Worm (Caenorhabditis elegans) whole organism, midembryonic: ENCODE data around the gene cpr-4.
A peak's percentile ranks its signal among the peaks of the same experiment; 100 is the strongest.

Experiments used
- T22C8.4 ChIP-seq: fragments of 200-800 bp; sonication (Bioruptor generic); IDR thresholded peaks from 2 replicates; pipeline ENCODE4 v1.3.6; 2022; ENCODE audit warnings: missing genetic modification characterization, missing compliant biosample characterization
- cog-1 ChIP-seq: sonication (generic microtip); optimal IDR thresholded peaks from 2 replicates; lab custom pipeline; 2016; ENCODE audit warnings: missing genetic modification characterization, missing compliant biosample characterization
- flt-1 ChIP-seq: fragments of 200-800 bp; sonication (Bioruptor generic); IDR thresholded peaks from 2 replicates; pipeline ENCODE4 v1.3.6; 2022; ENCODE audit warnings: missing genetic modification characterization, missing compliant biosample characterization
- klf-2 ChIP-seq: fragments of 200-800 bp; sonication (Bioruptor generic); conservative IDR thresholded peaks from 2 replicates; pipeline ENCODE4 v1.3.6; 2022; ENCODE audit warnings: missing genetic modification reagents, missing genetic modification characterization, missing compliant biosample characterization
- med-1 ChIP-seq: sonication (generic microtip); optimal IDR thresholded peaks from 2 replicates; lab custom pipeline; 2017; ENCODE audit warnings: missing genetic modification characterization, mild to moderate bottlenecking, missing compliant biosample characterization, antibody characterized with exemption, missing genetic modification reagents; ENCODE audit not compliant: insufficient read depth
- ref-1 ChIP-seq: fragments of 200-800 bp; sonication (Bioruptor generic); conservative IDR thresholded peaks from 2 replicates; pipeline ENCODE4 v1.3.6; 2022; ENCODE audit warnings: missing genetic modification reagents, missing genetic modification characterization, missing compliant biosample characterization
- tab-1 ChIP-seq: fragments of 200-800 bp; sonication (Bioruptor generic); IDR thresholded peaks from 2 replicates; pipeline ENCODE4 v1.3.6; 2022; ENCODE audit warnings: missing genetic modification characterization, missing compliant biosample characterization
- ztf-23 ChIP-seq: fragments of 200-800 bp; sonication (Bioruptor generic); IDR thresholded peaks from 2 replicates; pipeline ENCODE4 v1.3.6; 2022; ENCODE audit warnings: missing genetic modification reagents, missing genetic modification characterization, missing compliant biosample characterization
- ztf-29 ChIP-seq: fragments of 200-800 bp; sonication (Bioruptor generic); IDR thresholded peaks from 2 replicates; pipeline ENCODE4 v1.3.6; 2022; ENCODE audit warnings: missing genetic modification reagents, missing genetic modification characterization, missing compliant biosample characterization

The cpr-4 gene

DNA sequence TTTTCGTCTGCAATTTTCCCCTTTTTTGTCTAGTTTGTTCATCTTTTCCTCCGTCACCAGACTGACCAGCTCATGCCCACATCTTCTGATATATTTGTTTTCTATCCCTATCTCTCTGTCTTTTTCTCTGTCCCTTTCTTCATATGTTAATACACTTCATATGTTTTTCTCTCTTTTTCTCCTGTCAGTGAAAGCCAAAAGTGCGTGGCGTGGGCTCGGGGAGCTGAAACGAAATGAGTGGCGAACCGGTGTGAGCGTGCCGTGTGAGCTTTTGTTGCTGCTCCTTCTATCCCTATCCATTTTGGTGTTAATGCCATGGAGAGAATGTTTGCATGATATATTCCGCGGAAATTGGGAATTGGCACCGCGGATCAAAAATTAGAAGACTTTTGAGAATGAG is 17.4 kb downstream of the cpr-4 start:
- TF ChIP-seq T22C8.4 (GFP tag; lab: Robert Waterston, UW) (no peak), med-1 (GFP tag; lab: Kevin White, UChicago) (no peak), ztf-23 (GFP tag; lab: Robert Waterston, UW) (no peak), ref-1 (GFP tag; lab: Robert Waterston, UW) (no peak), ztf-29 (GFP tag; lab: Robert Waterston, UW) (no peak), cog-1 (tag; lab: Kevin White, UChicago) (no peak), tab-1 (GFP tag; lab: Robert Waterston, UW) (no peak), flt-1 (GFP tag; lab: Robert Waterston, UW) (no peak)

DNA sequence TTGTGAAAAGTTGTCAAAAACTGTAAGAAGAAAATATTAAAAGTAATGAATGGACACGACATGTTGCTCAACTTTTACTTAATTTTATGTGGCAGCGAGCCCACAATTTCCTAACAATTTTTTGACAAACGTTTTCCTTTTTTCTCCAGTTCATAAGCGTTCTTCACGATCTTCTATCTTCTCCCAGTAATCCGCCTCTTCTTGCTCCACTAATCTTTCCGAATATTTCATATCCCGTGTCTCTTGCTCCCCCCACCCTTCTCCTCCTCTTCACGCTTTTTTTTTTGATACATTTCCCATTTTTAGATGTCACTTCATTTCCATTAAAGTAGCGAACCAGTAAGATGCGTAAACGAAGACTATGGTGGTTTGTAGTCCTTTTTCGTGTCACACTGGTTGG is 18.5 kb downstream of the cpr-4 start, which contains the start of gene scd-2:
TSS of gene scd-2 (plus strand) at position 301 of the 400 bp plus-strand sequence.
- TF ChIP-seq cog-1 (tag; lab: Kevin White, UChicago) (no peak), ztf-29 (GFP tag; lab: Robert Waterston, UW) (no peak), flt-1 (GFP tag; lab: Robert Waterston, UW) (no peak), ztf-23 (GFP tag; lab: Robert Waterston, UW) (no peak), T22C8.4 (GFP tag; lab: Robert Waterston, UW) (no peak), tab-1 (GFP tag; lab: Robert Waterston, UW) (no peak), med-1 (GFP tag; lab: Kevin White, UChicago) (no peak), klf-2 (no peak)

ce11 chrV:6645810-6646209 is 31.3 kb downstream of the cpr-4 start:
- no peak for TF ChIP-seq ztf-23 (GFP tag; lab: Robert Waterston, UW)
- TF ChIP-seq med-1 (GFP tag; lab: Kevin White, UChicago): no peak
- TF ChIP-seq T22C8.4 (GFP tag; lab: Robert Waterston, UW): no peak
- no peak for TF ChIP-seq ref-1 (GFP tag; lab: Robert Waterston, UW)
- TF ChIP-seq tab-1 (GFP tag; lab: Robert Waterston, UW): no peak
- TF ChIP-seq ztf-29 (GFP tag; lab: Robert Waterston, UW): no peak
- TF ChIP-seq klf-2: no peak
- TF ChIP-seq flt-1 (GFP tag; lab: Robert Waterston, UW): no peak
- no peak for TF ChIP-seq cog-1 (tag; lab: Kevin White, UChicago)

DNA sequence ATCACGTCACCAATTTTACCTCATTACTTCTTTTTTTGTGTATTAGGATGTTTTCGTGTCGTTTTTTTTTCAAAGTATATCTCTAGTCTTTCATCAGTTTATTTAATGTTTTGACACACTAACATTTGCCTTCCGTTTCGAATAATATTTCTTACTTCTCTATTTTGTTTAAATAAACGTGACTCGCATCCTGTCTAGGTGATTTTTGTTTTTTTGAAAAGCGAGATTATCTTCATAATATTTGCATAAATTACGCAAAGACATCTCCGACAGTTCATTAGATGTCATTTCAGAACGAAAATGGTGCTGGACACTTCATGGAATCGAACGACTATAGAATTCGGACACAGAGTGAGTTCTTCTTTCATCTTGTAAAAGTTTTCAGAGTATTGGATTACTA is 34.8 kb downstream of the cpr-4 start, which contains the start of gene T10H9.1:
TSS of gene T10H9.1 (plus strand) at position 301 of the 400 bp plus-strand sequence.
- no peak for TF ChIP-seq med-1 (GFP tag; lab: Kevin White, UChicago)
- TF ChIP-seq flt-1 (GFP tag; lab: Robert Waterston, UW): no peak
- TF ChIP-seq klf-2: no peak
- TF ChIP-seq ztf-23 (GFP tag; lab: Robert Waterston, UW): no peak
- no peak for TF ChIP-seq tab-1 (GFP tag; lab: Robert Waterston, UW)
- no peak for TF ChIP-seq ref-1 (GFP tag; lab: Robert Waterston, UW)
- no peak for TF ChIP-seq T22C8.4 (GFP tag; lab: Robert Waterston, UW)
- TF ChIP-seq ztf-29 (GFP tag; lab: Robert Waterston, UW): no peak
- no peak for TF ChIP-seq cog-1 (tag; lab: Kevin White, UChicago)

ce11 chrV:6650508-6650907 is 36.0 kb downstream of the cpr-4 start:
- TF ChIP-seq ref-1 (GFP tag; lab: Robert Waterston, UW) (no peak), cog-1 (tag; lab: Kevin White, UChicago) (no peak), T22C8.4 (GFP tag; lab: Robert Waterston, UW) (no peak), ztf-23 (GFP tag; lab: Robert Waterston, UW) (no peak), ztf-29 (GFP tag; lab: Robert Waterston, UW) (no peak), tab-1 (GFP tag; lab: Robert Waterston, UW) (no peak), klf-2 (no peak), med-1 (GFP tag; lab: Kevin White, UChicago) (no peak), flt-1 (GFP tag; lab: Robert Waterston, UW) (no peak)

DNA sequence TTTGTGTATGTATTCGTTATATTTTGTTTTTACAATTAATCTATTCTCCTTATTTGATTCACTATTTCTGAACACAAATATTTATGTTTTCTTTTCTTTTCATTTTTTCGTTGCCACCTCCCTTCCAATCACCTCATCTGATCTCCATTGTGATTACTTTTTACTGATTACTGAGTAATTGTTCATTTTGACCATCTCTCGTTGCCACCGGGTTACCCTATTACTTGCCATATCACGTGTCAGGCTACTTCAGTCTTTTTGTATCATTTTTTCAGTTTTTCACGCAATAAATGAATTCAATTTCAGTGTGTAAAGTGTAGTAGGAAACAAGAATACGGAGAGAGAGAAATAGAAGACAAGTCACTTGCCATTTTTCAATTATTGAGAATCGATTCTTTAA is 37.6 kb downstream of the cpr-4 start, which contains the start of gene T10H9.8:
TSS of gene T10H9.8 (plus strand) at position 301 of the 400 bp plus-strand sequence.
- TF ChIP-seq med-1 (GFP tag; lab: Kevin White, UChicago) (no peak), flt-1 (GFP tag; lab: Robert Waterston, UW) (no peak), cog-1 (tag; lab: Kevin White, UChicago) (no peak), T22C8.4 (GFP tag; lab: Robert Waterston, UW) (no peak), tab-1 (GFP tag; lab: Robert Waterston, UW) (no peak), klf-2 (no peak)

ce11 chrV:6655174-6655573 is 40.7 kb downstream of the cpr-4 start, which contains the start of gene syx-18:
Gene syx-18 (minus strand): TSS chrV:6655449.
- TF ChIP-seq klf-2 (no peak), ztf-29 (GFP tag; lab: Robert Waterston, UW) (no peak), med-1 (GFP tag; lab: Kevin White, UChicago) (no peak), ztf-23 (GFP tag; lab: Robert Waterston, UW) (no peak), flt-1 (GFP tag; lab: Robert Waterston, UW) (no peak), tab-1 (GFP tag; lab: Robert Waterston, UW) (no peak), ref-1 (GFP tag; lab: Robert Waterston, UW) (no peak), cog-1 (tag; lab: Kevin White, UChicago) (no peak), T22C8.4 (GFP tag; lab: Robert Waterston, UW) (no peak)

- no peak for TF ChIP-seq cog-1 (tag; lab: Kevin White, UChicago)
- peak; percentile 89 for TF ChIP-seq T22C8.4 (GFP tag; lab: Robert Waterston, UW)
Measured at ce11 chrV:6656451-6657115, 42.1 kb downstream of the cpr-4 start, which contains the start of gene snb-1. Gene snb-1 (minus strand): TSS chrV:6656501.
